Worm (Caenorhabditis elegans): ENCODE data around the gene lbp-2.

The lbp-2 gene

DNA sequence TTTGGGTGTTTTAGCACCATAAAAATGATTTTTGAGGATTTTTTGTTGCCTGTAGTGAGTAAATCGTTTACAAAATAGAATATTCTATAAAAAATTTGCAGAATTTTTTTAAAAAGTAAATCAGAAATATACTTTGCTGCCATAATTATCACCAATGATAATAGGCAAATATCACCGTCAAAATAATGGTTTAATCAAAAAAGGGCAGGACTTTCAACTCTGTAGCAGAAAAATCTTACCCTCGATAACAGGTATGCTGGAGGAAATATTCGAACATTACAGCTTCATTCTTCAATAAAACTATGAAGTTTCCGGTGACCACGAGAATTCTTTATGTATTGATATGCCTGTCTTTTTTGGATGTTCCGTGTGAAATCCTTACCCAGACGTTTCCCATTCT, 28.8 kb downstream of the lbp-2 start, which contains the start of gene K09C4.4:
Gene K09C4.4, plus strand, starts transcription at position 301 of the 400 bp plus-strand sequence.
- no peak for TF ChIP-seq daf-12 (tag; optimal IDR thresholded peaks at IDR 0.05)
- TF ChIP-seq hmg-11 (tag; optimal IDR thresholded peaks at IDR 0.05) = no peak
- TF ChIP-seq elt-3 (tag; optimal IDR thresholded peaks at IDR 0.05) = no peak
- TF ChIP-seq fkh-2 (tag; optimal IDR thresholded peaks at IDR 0.05) = no peak
- TF ChIP-seq lin-39 (tag; optimal IDR thresholded peaks at IDR 0.05) = no peak
- no peak for TF ChIP-seq lsy-12 (tag; optimal IDR thresholded peaks at IDR 0.05)

DNA sequence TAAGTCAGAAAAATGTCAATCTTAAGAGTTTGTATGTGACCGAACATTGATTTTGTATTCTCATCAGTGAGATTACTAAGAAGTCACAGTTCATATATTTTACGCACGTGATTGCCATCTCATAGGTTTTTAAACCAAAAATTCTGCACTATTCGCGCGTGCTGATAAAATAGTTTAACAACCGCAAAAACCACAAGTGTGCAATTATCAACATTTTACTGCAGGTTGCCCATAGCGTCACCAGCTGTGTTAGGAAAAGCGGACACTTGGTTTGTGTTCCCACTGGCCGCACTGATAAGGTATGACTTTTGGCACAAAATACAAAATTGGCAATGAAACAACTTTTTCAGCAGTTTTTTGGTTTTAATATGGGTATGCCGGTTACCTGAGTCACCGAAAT, 29.7 kb downstream of the lbp-2 start:
- TF ChIP-seq lin-39 (tag; optimal IDR thresholded peaks at IDR 0.05) (no peak), nhr-11 (tag; optimal IDR thresholded peaks at IDR 0.05) (no peak), lsy-12 (tag; optimal IDR thresholded peaks at IDR 0.05) (no peak), nfya-1 (tag; optimal IDR thresholded peaks at IDR 0.05; ENCODE audit: insufficient read depth) (no peak), nhr-25 (tag; optimal IDR thresholded peaks at IDR 0.05) (no peak), aly-2 (tag; optimal IDR thresholded peaks at IDR 0.05) (no peak), pqm-1 (tag; optimal IDR thresholded peaks at IDR 0.05) (peak; percentile 98), mml-1 (tag; optimal IDR thresholded peaks at IDR 0.05) (no peak), ZK546.5 (tag; optimal IDR thresholded peaks at IDR 0.05) (no peak), ceh-9 (tag; optimal IDR thresholded peaks at IDR 0.05) (no peak), lin-15B (tag; optimal IDR thresholded peaks at IDR 0.05) (no peak), fkh-2 (tag; optimal IDR thresholded peaks at IDR 0.05) (no peak), daf-12 (tag; optimal IDR thresholded peaks at IDR 0.05) (no peak), zag-1 (tag; optimal IDR thresholded peaks at IDR 0.05) (no peak), nhr-77 (tag; optimal IDR thresholded peaks at IDR 0.05) (no peak), pha-4 (tag; optimal IDR thresholded peaks at IDR 0.05) (peak; percentile 45), R02D3.7 (tag; optimal IDR thresholded peaks at IDR 0.05) (no peak), nhr-43 (tag; optimal IDR thresholded peaks at IDR 0.05; ENCODE audit: poor library complexity, severe bottlenecking) (no peak), unc-62 (GFP tag; optimal IDR thresholded peaks at IDR 0.05) (no peak), mdl-1 (tag; optimal IDR thresholded peaks at IDR 0.05) (no peak), ceh-82 (tag; optimal IDR thresholded peaks at IDR 0.05) (no peak), nhr-28 (tag; optimal IDR thresholded peaks at IDR 0.05) (no peak), elt-1 (tag; optimal IDR thresholded peaks at IDR 0.05) (no peak), elt-3 (tag; optimal IDR thresholded peaks at IDR 0.05) (no peak), elt-2 (tag; optimal IDR thresholded peaks at IDR 0.05) (peak; percentile 96), jun-1 (tag; optimal IDR thresholded peaks at IDR 0.05) (peak; percentile 83), ceh-28 (tag; optimal IDR thresholded peaks at IDR 0.05) (no peak)

DNA sequence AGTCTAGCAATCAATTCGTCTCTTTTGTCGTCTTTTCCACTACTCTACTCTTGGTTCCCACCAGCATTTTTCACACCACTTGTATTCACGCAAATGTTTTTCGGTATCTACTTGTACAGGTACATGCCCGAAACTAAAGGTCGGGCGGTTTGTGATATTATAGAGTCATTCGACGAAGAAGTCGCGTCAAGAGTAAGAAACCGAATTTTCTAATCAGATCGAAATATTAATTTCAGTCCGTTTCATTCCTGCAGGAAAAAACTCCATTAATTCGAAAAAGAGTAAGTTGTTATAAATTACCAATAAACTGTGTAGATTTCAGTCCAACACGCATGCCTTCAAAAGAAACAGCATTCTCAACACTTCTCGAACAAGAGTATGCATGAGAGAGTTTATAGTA, 31.5 kb downstream of the lbp-2 start:
- TF ChIP-seq sea-2 (GFP tag; optimal IDR thresholded peaks at IDR 0.05) (no peak), pha-4 (tag; optimal IDR thresholded peaks at IDR 0.05) (no peak), egl-27 (tag; optimal IDR thresholded peaks at IDR 0.05) (no peak), elt-3 (tag; optimal IDR thresholded peaks at IDR 0.05) (no peak)

DNA sequence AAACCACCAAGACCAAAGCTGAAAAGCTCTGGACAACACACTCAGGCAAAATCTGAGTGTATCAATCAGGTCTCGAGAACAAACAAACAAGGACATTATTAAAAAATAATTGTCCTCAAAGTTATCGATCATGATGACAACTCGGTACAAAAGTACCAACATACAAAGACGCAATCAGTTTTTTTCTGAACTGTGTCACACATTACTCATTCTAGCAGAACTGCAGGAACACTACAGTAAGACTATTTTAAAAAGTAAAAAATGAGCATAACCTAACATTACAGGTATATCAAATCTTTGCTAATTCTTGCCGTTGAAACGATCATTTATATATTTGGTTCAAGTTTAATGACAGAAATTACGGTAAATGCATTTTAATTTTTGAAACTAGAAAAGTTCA, 35.8 kb downstream of the lbp-2 start, which contains the start of gene K09C4.2:
Gene K09C4.2, plus strand, starts transcription at position 301 of the 400 bp plus-strand sequence.
- TF ChIP-seq snpc-4 (tag; optimal IDR thresholded peaks at IDR 0.05) (no peak), elt-3 (tag; optimal IDR thresholded peaks at IDR 0.05) (no peak), skn-1 (tag; optimal IDR thresholded peaks at IDR 0.05) (no peak), fkh-10 (GFP tag; optimal IDR thresholded peaks at IDR 0.05) (no peak), mdl-1 (tag; optimal IDR thresholded peaks at IDR 0.05) (no peak), fkh-2 (tag; optimal IDR thresholded peaks at IDR 0.05) (no peak), nfya-1 (tag; optimal IDR thresholded peaks at IDR 0.05; ENCODE audit: insufficient read depth) (no peak), nhr-43 (tag; optimal IDR thresholded peaks at IDR 0.05; ENCODE audit: poor library complexity, severe bottlenecking) (no peak), lin-39 (tag; optimal IDR thresholded peaks at IDR 0.05) (no peak), ama-1 (optimal IDR thresholded peaks at IDR 0.05) (no peak), elt-2 (tag; optimal IDR thresholded peaks at IDR 0.05) (no peak), fos-1 (tag; optimal IDR thresholded peaks at IDR 0.05) (no peak), ceh-16 (tag; optimal IDR thresholded peaks at IDR 0.05) (no peak), eor-1 (tag; optimal IDR thresholded peaks at IDR 0.05) (no peak), aly-2 (tag; optimal IDR thresholded peaks at IDR 0.05) (no peak), pha-4 (tag; optimal IDR thresholded peaks at IDR 0.05) (no peak), nhr-28 (tag; optimal IDR thresholded peaks at IDR 0.05) (no peak), lin-15B (tag; optimal IDR thresholded peaks at IDR 0.05) (no peak)
